Fruit fly (Drosophila melanogaster): ENCODE data around the gene CG10137.

The CG10137 gene

dm6 chr2L:19576299-19576971 is 49.9 kb downstream of the CG10137 start:
- TF ChIP-seq brk (GFP tag; optimal IDR thresholded peaks at IDR 0.05) (no peak), Abd-B (GFP tag; optimal IDR thresholded peaks at IDR 0.05) (peak; percentile 28), Hr78 (GFP tag; optimal IDR thresholded peaks at IDR 0.05) (peak; percentile 71), foxo (GFP tag; optimal IDR thresholded peaks at IDR 0.05) (no peak), N (GFP tag; optimal IDR thresholded peaks at IDR 0.05) (peak; percentile 85), h (GFP tag; optimal IDR thresholded peaks at IDR 0.05) (peak; percentile 5), br (GFP tag; optimal IDR thresholded peaks at IDR 0.05) (peak; percentile 15)

- TF ChIP-seq Sp1 (GFP tag; optimal IDR thresholded peaks at IDR 0.05): peak; percentile 41
- peak; percentile 16 for TF ChIP-seq OdsH (GFP tag; optimal IDR thresholded peaks at IDR 0.05)
- TF ChIP-seq lola (GFP tag; optimal IDR thresholded peaks at IDR 0.05): no peak
- TF ChIP-seq Abd-B (GFP tag; optimal IDR thresholded peaks at IDR 0.05): no peak
- TF ChIP-seq woc (GFP tag; optimal IDR thresholded peaks at IDR 0.05): peak; percentile 61
- peak; percentile 36 for TF ChIP-seq psq (GFP tag; optimal IDR thresholded peaks at IDR 0.05)
- TF ChIP-seq fru (GFP tag; optimal IDR thresholded peaks at IDR 0.05): no peak
- peak; percentile 75 for TF ChIP-seq Myc (optimal IDR thresholded peaks at IDR 0.05)
- TF ChIP-seq pan (optimal IDR thresholded peaks at IDR 0.05): no peak
- TF ChIP-seq dmrt93B (GFP tag; optimal IDR thresholded peaks at IDR 0.05): peak; percentile 20
- TF ChIP-seq HLH106 (tag; optimal IDR thresholded peaks at IDR 0.05): peak; percentile 72
- TF ChIP-seq Dfd (GFP tag; optimal IDR thresholded peaks at IDR 0.05): no peak
- TF ChIP-seq Hr83 (GFP tag; optimal IDR thresholded peaks at IDR 0.05; ENCODE audit: poor library complexity, severe bottlenecking): peak; percentile 39
- TF ChIP-seq Dif (GFP tag; optimal IDR thresholded peaks at IDR 0.05; ENCODE audit: partially characterized antibody): no peak
- TF ChIP-seq CG9705 (GFP tag; optimal IDR thresholded peaks at IDR 0.05): peak; percentile 3
- no peak for TF ChIP-seq dl (GFP tag; optimal IDR thresholded peaks at IDR 0.05; ENCODE audit: insufficient read depth in 1 of 2, partially characterized antibody in 2 of 2)
- TF ChIP-seq usp (GFP tag; optimal IDR thresholded peaks at IDR 0.05): no peak
- no peak for TF ChIP-seq tai (GFP tag; optimal IDR thresholded peaks at IDR 0.05)
- no peak for TF ChIP-seq br (GFP tag; optimal IDR thresholded peaks at IDR 0.05)
- TF ChIP-seq Mio (GFP tag; optimal IDR thresholded peaks at IDR 0.05): no peak
- no peak for TF ChIP-seq sv (GFP tag; optimal IDR thresholded peaks at IDR 0.05)
- TF ChIP-seq jim (GFP tag; optimal IDR thresholded peaks at IDR 0.05): no peak
- peak; percentile 23 for TF ChIP-seq ey (GFP tag; optimal IDR thresholded peaks at IDR 0.05)
- TF ChIP-seq dsf (GFP tag; optimal IDR thresholded peaks at IDR 0.05; ENCODE audit: borderline replicate concordance): peak; percentile 44
- peak; percentile 48 for TF ChIP-seq rgr (GFP tag; optimal IDR thresholded peaks at IDR 0.05)
- peak; percentile 2 for TF ChIP-seq Jra (GFP tag; optimal IDR thresholded peaks at IDR 0.05)
- no peak for TF ChIP-seq brk (GFP tag; optimal IDR thresholded peaks at IDR 0.05)
- TF ChIP-seq GATAd (GFP tag; optimal IDR thresholded peaks at IDR 0.05): no peak
- TF ChIP-seq h (GFP tag; optimal IDR thresholded peaks at IDR 0.05): peak; percentile 60
- TF ChIP-seq CG32264 (GFP tag; optimal IDR thresholded peaks at IDR 0.05): no peak
- no peak for TF ChIP-seq Hr78 (GFP tag; optimal IDR thresholded peaks at IDR 0.05)
- no peak for TF ChIP-seq sage (GFP tag; optimal IDR thresholded peaks at IDR 0.05)
- no peak for TF ChIP-seq Vsx2 (GFP tag; optimal IDR thresholded peaks at IDR 0.05; ENCODE audit: partially characterized antibody)
- no peak for TF ChIP-seq Hnf4 (GFP tag; optimal IDR thresholded peaks at IDR 0.05)
- no peak for TF ChIP-seq CrebA (GFP tag; optimal IDR thresholded peaks at IDR 0.05; ENCODE audit: borderline replicate concordance)
- TF ChIP-seq N (GFP tag; optimal IDR thresholded peaks at IDR 0.05): no peak
- no peak for TF ChIP-seq Rel (GFP tag; optimal IDR thresholded peaks at IDR 0.05)
- TF ChIP-seq Rel (tag; optimal IDR thresholded peaks at IDR 0.05): no peak
- peak in 1 of 2 experiments; percentile 69 for TF ChIP-seq foxo (GFP tag; optimal IDR thresholded peaks at IDR 0.05)
Measured at dm6 chr2L:19577187-19577765, 50.8 kb downstream of the CG10137 start, which contains the start of the genes spi and msb1l. Gene spi, minus strand, starts transcription at chr2L:19577315. Gene msb1l, plus strand, starts transcription at chr2L:19577701.
